Worm (Caenorhabditis elegans): Measurements from ENCODE around the gene R53.4.
A peak's percentile ranks its signal among the peaks of the same experiment; 100 is the strongest.

ce11 chrII:10001065-10001464, 33.2 kb upstream of the R53.4 start, which contains the start of gene nlt-1:
- TF ChIP-seq snpc-4 (GFP tag; optimal IDR thresholded peaks at IDR 0.05) (no peak), snpc-4 (tag; optimal IDR thresholded peaks at IDR 0.05) (no peak), F39B2.1 (GFP tag; IDR thresholded peaks at IDR 0.05) (no peak), sea-2 (GFP tag; IDR thresholded peaks at IDR 0.05) (no peak), C06A6.2 (GFP tag; conservative IDR thresholded peaks at IDR 0.05) (no peak), nhr-90 (tag; optimal IDR thresholded peaks at IDR 0.05) (no peak), hmg-20 (GFP tag; IDR thresholded peaks at IDR 0.05) (no peak), dox-1 (GFP tag; IDR thresholded peaks at IDR 0.05) (peak; percentile 36; the same call in 1 of the 2 replicates), Y56A3A.18 (GFP tag; IDR thresholded peaks at IDR 0.05) (no peak), snpc-1.3 (tag; optimal IDR thresholded peaks at IDR 0.05; ENCODE audit: insufficient read depth) (no peak), let-607 (tag; optimal IDR thresholded peaks at IDR 0.05) (no peak), unc-130 (GFP tag; optimal IDR thresholded peaks at IDR 0.05) (no peak), repo-1 (tag; optimal IDR thresholded peaks at IDR 0.05) (no peak), unc-62 (GFP tag; optimal IDR thresholded peaks at IDR 0.05) (no peak), lir-1 (GFP tag; conservative IDR thresholded peaks at IDR 0.05) (no peak)

Measured in whole organism, young adult.